Fruit fly (Drosophila melanogaster): ENCODE measurements around the gene CG15020.

DNA sequence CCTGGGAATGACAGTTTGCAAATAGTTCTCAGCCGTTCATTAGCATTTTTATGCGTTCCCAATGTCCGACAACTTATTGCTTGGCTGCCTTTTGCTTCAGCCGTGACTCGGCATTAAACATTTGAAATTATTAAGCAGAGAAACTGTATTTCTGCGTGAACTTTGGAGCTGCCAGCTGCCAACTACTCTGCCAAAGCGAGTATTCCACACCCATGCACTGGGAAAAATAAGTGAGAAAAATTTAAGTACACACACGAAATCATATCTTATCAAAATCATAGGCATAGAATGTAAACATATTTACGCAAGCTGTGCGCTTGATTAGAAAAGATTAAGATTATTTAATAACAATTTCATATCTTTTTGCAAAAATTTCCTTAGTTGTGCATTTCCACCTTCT lies 8.5 kb upstream of the CG15020 start:
- no peak for TF ChIP-seq pan (optimal IDR thresholded peaks at IDR 0.05)
- TF ChIP-seq Dll (optimal IDR thresholded peaks at IDR 0.05), result no peak
- no peak for TF ChIP-seq CG8478 (optimal IDR thresholded peaks at IDR 0.05)
- no peak for TF ChIP-seq EcR (GFP tag; optimal IDR thresholded peaks at IDR 0.05)
- no peak for TF ChIP-seq psq (optimal IDR thresholded peaks at IDR 0.05)
- TF ChIP-seq usp (GFP tag; optimal IDR thresholded peaks at IDR 0.05), result no peak
